Worm (Caenorhabditis elegans) whole organism, midembryonic: ENCODE data around the gene Y55F3BL.4.
"Not testable (repeated sequence)": the region's sequence is repeated elsewhere in the genome, so short reads cannot be mapped to it uniquely, and the experiment has no call there.

ENCODE experiments used
- T22C8.4 ChIP-seq: fragments of 200-800 bp; sonication (Bioruptor generic); IDR thresholded peaks from 2 replicates; pipeline ENCODE4 v1.3.6; 2022; ENCODE audit warnings: missing genetic modification characterization, missing compliant biosample characterization
- cog-1 ChIP-seq: sonication (generic microtip); optimal IDR thresholded peaks from 2 replicates; lab custom pipeline; 2016; ENCODE audit warnings: missing genetic modification characterization, missing compliant biosample characterization
- flt-1 ChIP-seq: fragments of 200-800 bp; sonication (Bioruptor generic); IDR thresholded peaks from 2 replicates; pipeline ENCODE4 v1.3.6; 2022; ENCODE audit warnings: missing genetic modification characterization, missing compliant biosample characterization
- med-1 ChIP-seq: sonication (generic microtip); optimal IDR thresholded peaks from 2 replicates; lab custom pipeline; 2017; ENCODE audit warnings: missing genetic modification characterization, mild to moderate bottlenecking, missing compliant biosample characterization, antibody characterized with exemption, missing genetic modification reagents; ENCODE audit not compliant: insufficient read depth
- ref-1 ChIP-seq: fragments of 200-800 bp; sonication (Bioruptor generic); conservative IDR thresholded peaks from 2 replicates; pipeline ENCODE4 v1.3.6; 2022; ENCODE audit warnings: missing genetic modification reagents, missing genetic modification characterization, missing compliant biosample characterization
- tab-1 ChIP-seq: fragments of 200-800 bp; sonication (Bioruptor generic); IDR thresholded peaks from 2 replicates; pipeline ENCODE4 v1.3.6; 2022; ENCODE audit warnings: missing genetic modification characterization, missing compliant biosample characterization
- ztf-23 ChIP-seq: fragments of 200-800 bp; sonication (Bioruptor generic); IDR thresholded peaks from 2 replicates; pipeline ENCODE4 v1.3.6; 2022; ENCODE audit warnings: missing genetic modification reagents, missing genetic modification characterization, missing compliant biosample characterization
- ztf-29 ChIP-seq: fragments of 200-800 bp; sonication (Bioruptor generic); IDR thresholded peaks from 2 replicates; pipeline ENCODE4 v1.3.6; 2022; ENCODE audit warnings: missing genetic modification reagents, missing genetic modification characterization, missing compliant biosample characterization

DNA sequence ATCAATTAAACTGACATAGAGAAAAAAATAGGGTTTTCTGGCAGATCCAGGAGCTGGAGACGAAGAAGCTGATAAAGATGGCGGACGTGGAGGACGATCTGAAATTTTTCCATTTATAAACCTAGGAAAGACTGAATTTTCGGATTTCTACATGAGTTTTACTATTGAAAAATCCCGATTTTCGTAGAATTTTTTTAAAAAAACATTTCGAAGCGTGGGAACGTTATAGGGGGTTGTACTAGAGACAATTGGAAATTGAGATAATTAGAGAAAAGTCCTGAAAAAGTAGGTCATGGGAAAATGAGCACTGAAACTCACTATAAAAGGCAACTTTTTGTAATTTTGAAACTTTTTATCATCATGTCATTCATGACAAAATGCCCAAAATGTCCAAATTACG, 33.8 kb upstream of the Y55F3BL.4 start, which contains the start of gene F56B3.9:
- not testable (repeated sequence) for TF ChIP-seq ztf-23 (GFP tag; lab: Robert Waterston, UW); ztf-29 (GFP tag; lab: Robert Waterston, UW); flt-1; ref-1 (GFP tag; lab: Robert Waterston, UW); tab-1; T22C8.4 (GFP tag; lab: Robert Waterston, UW); cog-1; med-1 (GFP tag; lab: Kevin White, UChicago)
